Fruit fly (Drosophila melanogaster): ENCODE measurements around the gene mip130.

The mip130 gene

DNA sequence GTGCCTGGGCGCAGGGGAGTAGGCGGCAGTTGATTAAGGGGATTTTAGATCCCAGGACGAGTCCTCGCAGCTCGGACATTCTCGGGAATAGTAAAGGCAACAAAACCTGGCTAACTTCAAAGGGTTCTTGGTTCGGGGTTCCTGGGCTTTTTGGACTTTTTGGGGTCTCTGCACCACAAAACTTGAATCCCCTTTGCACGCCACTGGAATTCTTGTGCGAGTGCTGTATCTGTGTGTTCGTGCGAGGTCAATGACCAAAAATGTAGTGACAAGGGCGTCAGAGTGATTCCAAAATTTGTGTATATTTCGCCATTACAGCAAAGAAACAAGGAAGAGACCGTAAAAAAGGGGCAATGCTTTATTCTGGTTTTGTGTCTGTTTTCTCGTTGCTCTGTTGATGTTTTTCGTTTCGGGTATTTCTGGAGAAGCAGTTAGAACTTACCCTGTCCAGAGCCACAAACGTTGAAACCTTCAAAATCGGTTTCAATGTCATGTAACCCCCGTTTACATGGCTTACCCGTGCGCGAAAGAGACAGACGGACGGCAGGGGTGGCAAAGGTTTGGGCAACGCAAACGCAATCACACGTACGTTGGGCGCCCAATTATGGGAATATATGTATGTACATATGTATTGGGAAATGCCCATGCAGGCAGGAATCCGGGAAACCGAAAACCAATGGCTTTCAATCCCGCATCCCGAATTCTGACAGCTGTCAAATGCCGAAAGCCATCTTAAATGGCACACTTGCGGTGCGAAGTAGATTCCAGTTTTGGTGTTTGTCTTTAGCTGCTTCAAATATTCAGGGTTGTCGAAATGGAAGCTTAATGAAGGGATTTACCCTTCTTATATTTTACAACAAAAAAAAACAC is 36.4 kb downstream of the mip130 start (continued):
- TF ChIP-seq hbn (GFP tag; IDR thresholded peaks at IDR 0.05; ENCODE audit: partially characterized antibody) (no peak), gce (GFP tag; IDR thresholded peaks at IDR 0.05) (no peak), unpg (GFP tag; optimal IDR thresholded peaks at IDR 0.05) (peak; percentile 74), CG9727 (GFP tag; optimal IDR thresholded peaks at IDR 0.05) (no peak), toy (GFP tag; IDR thresholded peaks at IDR 0.05) (no peak), CG3407 (GFP tag; optimal IDR thresholded peaks at IDR 0.05) (peak; percentile 18), Chrac-16 (GFP tag; optimal IDR thresholded peaks at IDR 0.05) (peak; percentile 49), CG14965 (GFP tag; optimal IDR thresholded peaks at IDR 0.05; ENCODE audit: borderline replicate concordance) (no peak), CG4282 (GFP tag; optimal IDR thresholded peaks at IDR 0.05) (no peak), BEAF-32 (GFP tag; optimal IDR thresholded peaks at IDR 0.05) (no peak), CG15601 (tag; optimal IDR thresholded peaks at IDR 0.05) (peak; percentile 14), HLH54F (GFP tag; optimal IDR thresholded peaks at IDR 0.05) (peak; percentile 39), CG17612 (GFP tag; IDR thresholded peaks at IDR 0.05) (no peak), cad (GFP tag; optimal IDR thresholded peaks at IDR 0.05) (no peak), jigr1 (GFP tag; IDR thresholded peaks at IDR 0.05) (0 out of 3 replicates have a peak, but pooled peaks have one; percentile 20), eyg (GFP tag; optimal IDR thresholded peaks at IDR 0.05) (no peak), knrl (GFP tag; IDR thresholded peaks at IDR 0.05; ENCODE audit: partially characterized antibody) (no peak), ato (GFP tag; IDR thresholded peaks at IDR 0.05; ENCODE audit: partially characterized antibody) (no peak), NC2α (GFP tag; optimal IDR thresholded peaks at IDR 0.05) (no peak), Hr78 (GFP tag; optimal IDR thresholded peaks at IDR 0.05) (no peak), CG4730 (GFP tag; IDR thresholded peaks at IDR 0.05) (0 out of 2 replicates have a peak, but pooled peaks have one; percentile 26), tna (GFP tag; IDR thresholded peaks at IDR 0.05; ENCODE audit: partially characterized antibody) (no peak), CG11504 (tag; optimal IDR thresholded peaks at IDR 0.05) (peak; percentile 39), Xbp1 (GFP tag; optimal IDR thresholded peaks at IDR 0.05) (peak; percentile 41), rib (GFP tag; IDR thresholded peaks at IDR 0.05) (no peak), CG18619 (GFP tag; optimal IDR thresholded peaks at IDR 0.05) (no peak), Scr (GFP tag; IDR thresholded peaks at IDR 0.05; ENCODE audit: partially characterized antibody) (no peak), pnt (GFP tag; optimal IDR thresholded peaks at IDR 0.05) (peak; percentile 8), Bdp1 (GFP tag; optimal IDR thresholded peaks at IDR 0.05) (no peak), tio (GFP tag; optimal IDR thresholded peaks at IDR 0.05) (no peak), exex (tag; optimal IDR thresholded peaks at IDR 0.05) (no peak), Dp (GFP tag; optimal IDR thresholded peaks at IDR 0.05) (no peak), CG15514 (GFP tag; optimal IDR thresholded peaks at IDR 0.05) (no peak), GATAe (GFP tag; conservative IDR thresholded peaks at IDR 0.05) (no peak), Hey (tag; optimal IDR thresholded peaks at IDR 0.05) (no peak), ap (GFP tag; IDR thresholded peaks at IDR 0.05) (peak; percentile 48), ftz-f1 (GFP tag; optimal IDR thresholded peaks at IDR 0.05) (no peak), Opbp (GFP tag; IDR thresholded peaks at IDR 0.05; ENCODE audit: partially characterized antibody) (no peak), Rx (GFP tag; IDR thresholded peaks at IDR 0.05) (0 out of 2 replicates have a peak, but pooled peaks have one; percentile 45), CG17186 (GFP tag; optimal IDR thresholded peaks at IDR 0.05) (no peak), cg (GFP tag; optimal IDR thresholded peaks at IDR 0.05) (no peak), E2f2 (GFP tag; IDR thresholded peaks at IDR 0.05) (no peak), row (GFP tag; IDR thresholded peaks at IDR 0.05) (peak; percentile 64), CG9876 (GFP tag; optimal IDR thresholded peaks at IDR 0.05) (peak; percentile 22), CkIIα-i1 (GFP tag; IDR thresholded peaks at IDR 0.05) (no peak), Tbp (GFP tag; optimal IDR thresholded peaks at IDR 0.05) (no peak), CG12104 (GFP tag; optimal IDR thresholded peaks at IDR 0.05) (no peak), CG10267 (tag; optimal IDR thresholded peaks at IDR 0.05) (no peak)
